Worm (Caenorhabditis elegans) whole organism, L2 larva: ENCODE results near the gene Y50E8A.12.

Experiments used
- C34F6.9 ChIP-seq: fragments of 150-350 bp; optimal IDR thresholded peaks from 2 replicates; lab custom pipeline; 2014; ENCODE audit warnings: missing biosample characterization, missing genetic modification characterization
- F13H6.1 ChIP-seq: sonication (generic microtip); optimal IDR thresholded peaks from 2 replicates; lab custom pipeline; 2016; ENCODE audit warnings: missing genetic modification characterization, missing compliant biosample characterization
- R02D3.7 ChIP-seq: fragments of 150-350 bp; optimal IDR thresholded peaks from 2 replicates; lab custom pipeline; 2014; ENCODE audit warnings: missing biosample characterization, missing genetic modification characterization
- Y55F3AM.14 ChIP-seq: fragments of 200-800 bp; sonication (Bioruptor generic); optimal IDR thresholded peaks from 2 replicates; lab custom pipeline; 2018; ENCODE audit warnings: mild to moderate bottlenecking, missing genetic modification characterization, missing compliant biosample characterization
- aly-2 ChIP-seq: fragments of 150-350 bp; optimal IDR thresholded peaks from 2 replicates; lab custom pipeline; 2014; ENCODE audit warnings: missing biosample characterization, missing genetic modification characterization
- blmp-1 ChIP-seq: sonication (generic microtip); optimal IDR thresholded peaks from 2 replicates; lab custom pipeline; 2017; ENCODE audit warnings: missing genetic modification characterization, mild to moderate bottlenecking, missing compliant biosample characterization, antibody characterized with exemption, moderate library complexity; ENCODE audit not compliant: insufficient read depth
- ceh-16 ChIP-seq: fragments of 150-350 bp; optimal IDR thresholded peaks from 2 replicates; lab custom pipeline; 2014; ENCODE audit warnings: missing biosample characterization, missing genetic modification characterization
- crh-2 ChIP-seq: sonication (generic microtip); optimal IDR thresholded peaks from 2 replicates; lab custom pipeline; 2017; ENCODE audit warnings: missing biosample characterization, missing genetic modification characterization
- egl-27 ChIP-seq: sonication (generic microtip); optimal IDR thresholded peaks from 3 replicates; lab custom pipeline; 2017; ENCODE audit warnings: missing biosample characterization, missing genetic modification reagents, missing genetic modification characterization
- elt-1 ChIP-seq: fragments of 150-350 bp; optimal IDR thresholded peaks from 2 replicates; lab custom pipeline; 2014; ENCODE audit warnings: missing biosample characterization, missing genetic modification characterization
- elt-3 ChIP-seq: sonication (generic microtip); optimal IDR thresholded peaks from 2 replicates; lab custom pipeline; 2017; ENCODE audit warnings: missing biosample characterization, missing genetic modification characterization
- fos-1 ChIP-seq: fragments of 150-350 bp; optimal IDR thresholded peaks from 2 replicates; lab custom pipeline; 2014; ENCODE audit warnings: missing biosample characterization, missing genetic modification characterization
- gmeb-1 ChIP-seq: fragments of 150-350 bp; optimal IDR thresholded peaks from 2 replicates; lab custom pipeline; 2014; ENCODE audit warnings: missing biosample characterization, missing genetic modification characterization
- lin-13 ChIP-seq: fragments of 150-350 bp; optimal IDR thresholded peaks from 2 replicates; lab custom pipeline; 2014; ENCODE audit warnings: missing biosample characterization, missing genetic modification reagents, missing genetic modification characterization
- lin-39 ChIP-seq: fragments of 150-350 bp; optimal IDR thresholded peaks from 2 replicates; lab custom pipeline; 2014; ENCODE audit warnings: missing biosample characterization, missing genetic modification reagents, missing genetic modification characterization
- lsy-2 ChIP-seq, 2 experiments: fragments of 150-350 bp in 1 of 2; sonication (generic microtip) in 1 of 2; optimal IDR thresholded peaks; 2 replicates each; lab custom pipeline; 2014 to 2017; ENCODE audit warnings: missing biosample characterization in 2 of 2, missing genetic modification characterization in 2 of 2
- mdl-1 ChIP-seq, 2 experiments: fragments of 150-350 bp in 1 of 2; sonication (generic microtip) in 1 of 2; optimal IDR thresholded peaks; 2 replicates each; lab custom pipeline; 2017; ENCODE audit warnings: missing biosample characterization in 2 of 2, missing genetic modification characterization in 2 of 2
- nhr-10 ChIP-seq: sonication (generic microtip); optimal IDR thresholded peaks from 2 replicates; lab custom pipeline; 2017; ENCODE audit warnings: missing biosample characterization, missing genetic modification characterization
- nhr-11 ChIP-seq: fragments of 150-350 bp; optimal IDR thresholded peaks from 2 replicates; lab custom pipeline; 2014; ENCODE audit warnings: missing biosample characterization, missing genetic modification characterization
- nhr-12 ChIP-seq: fragments of 150-350 bp; optimal IDR thresholded peaks from 2 replicates; lab custom pipeline; 2014; ENCODE audit warnings: missing biosample characterization, missing genetic modification characterization
- nhr-129 ChIP-seq: fragments of 150-350 bp; optimal IDR thresholded peaks from 2 replicates; lab custom pipeline; 2014; ENCODE audit warnings: missing biosample characterization, missing genetic modification characterization
- nhr-21 ChIP-seq: fragments of 150-350 bp; optimal IDR thresholded peaks from 2 replicates; lab custom pipeline; 2014; ENCODE audit warnings: missing biosample characterization, missing genetic modification characterization
- nhr-23 ChIP-seq: fragments of 150-350 bp; optimal IDR thresholded peaks from 2 replicates; lab custom pipeline; 2014; ENCODE audit warnings: missing biosample characterization, missing genetic modification reagents, missing genetic modification characterization
- nhr-237 ChIP-seq: fragments of 150-350 bp; optimal IDR thresholded peaks from 2 replicates; lab custom pipeline; 2014; ENCODE audit warnings: missing biosample characterization, missing genetic modification characterization
- nhr-6 ChIP-seq: fragments of 150-350 bp; optimal IDR thresholded peaks from 2 replicates; lab custom pipeline; 2014; ENCODE audit warnings: missing biosample characterization, missing genetic modification characterization
- nhr-77 ChIP-seq: fragments of 150-350 bp; optimal IDR thresholded peaks from 2 replicates; lab custom pipeline; 2014; ENCODE audit warnings: missing biosample characterization, missing genetic modification characterization
- peb-1 ChIP-seq: fragments of 150-350 bp; optimal IDR thresholded peaks from 2 replicates; lab custom pipeline; 2014; ENCODE audit warnings: missing biosample characterization, missing genetic modification characterization
- sem-4 ChIP-seq: fragments of 150-350 bp; optimal IDR thresholded peaks from 2 replicates; lab custom pipeline; 2014; ENCODE audit warnings: missing biosample characterization, missing genetic modification reagents, missing genetic modification characterization
- sma-3 ChIP-seq: sonication (generic microtip); optimal IDR thresholded peaks from 2 replicates; lab custom pipeline; 2016; ENCODE audit warnings: missing genetic modification reagents, missing genetic modification characterization, missing compliant biosample characterization
- snpc-4 ChIP-seq: fragments of 150-350 bp; optimal IDR thresholded peaks from 2 replicates; lab custom pipeline; 2014; ENCODE audit warnings: missing biosample characterization, missing genetic modification characterization
- unc-55 ChIP-seq: fragments of 150-350 bp; sonication (generic microtip); optimal IDR thresholded peaks from 3 replicates; lab custom pipeline; 2014; ENCODE audit warnings: missing biosample characterization, missing genetic modification reagents, missing genetic modification characterization
- unc-62 ChIP-seq: fragments of 150-350 bp; optimal IDR thresholded peaks from 2 replicates; lab custom pipeline; 2014; ENCODE audit warnings: missing biosample characterization, missing genetic modification reagents, missing genetic modification characterization
- zag-1 ChIP-seq: fragments of 150-350 bp; optimal IDR thresholded peaks from 2 replicates; lab custom pipeline; 2014; ENCODE audit warnings: missing biosample characterization, missing genetic modification characterization
- ztf-1 ChIP-seq: fragments of 200-800 bp; sonication (Bioruptor generic); conservative IDR thresholded peaks from 2 replicates; pipeline ENCODE4 v1.3.6; 2022; ENCODE audit warnings: missing genetic modification characterization, missing compliant biosample characterization
- ztf-11 ChIP-seq: sonication (generic microtip); optimal IDR thresholded peaks from 2 replicates; lab custom pipeline; 2017; ENCODE audit warnings: missing biosample characterization, missing genetic modification characterization

The Y50E8A.12 gene

DNA sequence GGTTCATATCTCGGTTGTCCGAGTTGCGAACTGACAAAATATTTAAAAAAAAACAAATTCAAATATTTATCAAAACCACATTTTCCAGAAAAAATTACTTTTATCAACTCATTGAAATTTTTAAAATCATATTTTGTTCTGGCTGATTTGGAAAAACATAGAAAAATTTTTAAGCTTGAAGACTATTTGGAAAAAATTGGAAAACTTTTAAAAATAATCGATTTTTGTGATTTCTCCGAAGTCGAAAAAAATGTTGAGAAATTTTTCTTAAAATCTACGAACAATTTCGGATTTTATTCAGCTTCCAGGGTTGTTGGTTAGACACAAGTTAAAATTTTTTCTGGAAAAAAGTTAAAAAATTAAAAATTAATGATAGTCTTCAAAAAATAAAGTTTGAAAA, 47.2 kb downstream of the Y50E8A.12 start, which contains the start of gene Y50E8A.5:
TSS of gene Y50E8A.5 (minus strand) at position 101 of the 400 bp plus-strand sequence.
- TF ChIP-seq unc-62, result no peak
- TF ChIP-seq nhr-6, result no peak
- TF ChIP-seq lin-13 (GFP tag; lab: Kevin White, UChicago), result no peak
- TF ChIP-seq nhr-129 (tag; lab: Kevin White, UChicago), result no peak
- no peak for TF ChIP-seq blmp-1 (tag; lab: Kevin White, UChicago)
- no peak for TF ChIP-seq aly-2 (tag; lab: Kevin White, UChicago)
- no peak for TF ChIP-seq zag-1 (tag; lab: Kevin White, UChicago)
- TF ChIP-seq nhr-12 (tag; lab: Kevin White, UChicago), result no peak
- no peak for TF ChIP-seq nhr-77
- TF ChIP-seq sma-3, result no peak
- no peak for TF ChIP-seq fos-1 (tag; lab: Kevin White, UChicago)
- TF ChIP-seq nhr-23 (tag; lab: Kevin White, UChicago), result no peak
- TF ChIP-seq elt-1, result no peak
- no peak for TF ChIP-seq ztf-11 (tag; lab: Kevin White, UChicago)
- no peak for TF ChIP-seq mdl-1 (tag; optimal IDR thresholded peaks at IDR 0.05; lab: Kevin White, UChicago)
- no peak for TF ChIP-seq nhr-11 (tag; lab: Kevin White, UChicago)
- TF ChIP-seq, all 48 proteins: peak for 0

DNA sequence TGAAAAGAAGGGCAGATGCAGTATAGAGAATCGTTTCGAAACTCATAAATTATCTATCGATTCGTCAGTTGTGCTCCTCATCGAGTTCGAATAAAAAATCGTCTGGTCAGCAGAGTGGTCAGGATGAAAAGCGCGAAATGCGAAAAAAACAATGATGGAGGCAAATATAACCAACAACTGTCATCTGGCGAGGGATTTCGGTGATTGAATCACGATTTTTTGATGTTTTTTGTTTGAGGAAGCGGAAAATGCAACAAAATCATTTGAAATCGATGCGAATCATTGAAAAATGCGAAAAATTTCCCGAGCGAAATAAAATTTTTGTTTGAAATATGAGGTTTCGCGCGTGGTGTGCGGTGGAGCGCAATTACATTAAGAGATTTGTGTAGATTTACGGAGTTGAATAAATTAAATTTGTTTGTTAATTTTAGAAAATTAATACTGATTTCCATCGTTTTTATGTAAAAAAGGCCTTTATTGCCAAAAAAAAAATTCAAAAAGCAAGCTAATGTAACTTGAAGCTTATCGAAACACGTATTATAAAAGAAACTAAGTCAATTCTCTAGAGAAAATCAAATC, 49.7 kb downstream of the Y50E8A.12 start, which contains the start of gene unc-61:
TSS of gene unc-61 (minus strand) at position 51 of the 579 bp plus-strand sequence.
- TF ChIP-seq Y55F3AM.14 (GFP tag; lab: Kevin White, UChicago), result no peak
- peak; percentile 60 for TF ChIP-seq unc-55 (GFP tag; lab: Kevin White, UChicago)
- no peak for TF ChIP-seq lin-39 (tag; lab: Kevin White, UChicago)
- no peak for TF ChIP-seq peb-1 (tag; lab: Kevin White, UChicago)
- TF ChIP-seq nhr-129 (tag; lab: Kevin White, UChicago), result peak; percentile 7
- peak; percentile 48 for TF ChIP-seq C34F6.9 (tag; lab: Kevin White, UChicago)
- TF ChIP-seq lin-13 (GFP tag; lab: Kevin White, UChicago), result no peak
- TF ChIP-seq crh-2 (tag; lab: Kevin White, UChicago), result no peak
- TF ChIP-seq blmp-1 (tag; lab: Kevin White, UChicago), result no peak
- no peak for TF ChIP-seq sem-4
- no peak for TF ChIP-seq ztf-1
- no peak for TF ChIP-seq egl-27 (tag; lab: Kevin White, UChicago)
- no peak for TF ChIP-seq F13H6.1 (tag; lab: Kevin White, UChicago)
- no peak for TF ChIP-seq nhr-12 (tag; lab: Kevin White, UChicago)
- TF ChIP-seq lsy-2 (tag; optimal IDR thresholded peaks at IDR 0.05; lab: Kevin White, UChicago), result no peak
- no peak for TF ChIP-seq nhr-21
- no peak for TF ChIP-seq nhr-237 (tag; lab: Kevin White, UChicago)
- peak; percentile 83 for TF ChIP-seq gmeb-1 (tag; lab: Kevin White, UChicago)
- no peak for TF ChIP-seq nhr-77
- TF ChIP-seq nhr-10 (tag; lab: Kevin White, UChicago), result no peak
- no peak for TF ChIP-seq aly-2 (tag; lab: Kevin White, UChicago)
- no peak for TF ChIP-seq nhr-6
- no peak for TF ChIP-seq elt-1
- TF ChIP-seq snpc-4, result no peak
- TF ChIP-seq unc-62, result no peak
- TF ChIP-seq elt-3 (tag; lab: Kevin White, UChicago), result no peak
- TF ChIP-seq ceh-16 (tag; lab: Kevin White, UChicago), result no peak
- TF ChIP-seq R02D3.7 (tag; lab: Kevin White, UChicago), result peak; percentile 65
